Fruit fly (Drosophila melanogaster) whole organism, embryonic: ENCODE measurements around the gene Rab39.

ENCODE experiments used
- CG10543 ChIP-seq: fragments of 200-800 bp; sonication (Bioruptor generic); optimal IDR thresholded peaks from 3 replicates; lab custom pipeline; 2017; ENCODE audit warnings: missing biosample characterization, mild to moderate bottlenecking, missing genetic modification characterization, moderate library complexity
- CG11695 ChIP-seq: fragments of 200-800 bp; sonication (Bioruptor generic); IDR thresholded peaks from 3 replicates; pipeline ENCODE4 v1.3.6; 2022; ENCODE audit warnings: missing biosample characterization, missing genetic modification characterization
- CG12236 ChIP-seq: fragments of 200-800 bp; sonication (Bioruptor generic); optimal IDR thresholded peaks from 2 replicates; lab custom pipeline; 2016; ENCODE audit warnings: missing biosample characterization, missing genetic modification characterization
- CG12299 ChIP-seq: fragments of 200-800 bp; sonication (Bioruptor generic); optimal IDR thresholded peaks from 2 replicates; lab custom pipeline; 2018; ENCODE audit warnings: missing biosample characterization, mild to moderate bottlenecking, missing genetic modification characterization
- CG14441 ChIP-seq: fragments of 200-800 bp; sonication (Bioruptor generic); IDR thresholded peaks from 2 replicates; pipeline ENCODE4 v1.3.6; 2022; ENCODE audit warnings: missing biosample characterization, missing genetic modification characterization
- CG16779 ChIP-seq: fragments of 200-800 bp; sonication (Bioruptor generic); IDR thresholded peaks from 2 replicates; pipeline ENCODE4 v1.3.6; 2022; ENCODE audit warnings: missing biosample characterization, missing genetic modification characterization
- CG31224 ChIP-seq: fragments of 200-800 bp; sonication (Bioruptor generic); IDR thresholded peaks from 2 replicates; pipeline ENCODE4 v1.3.6; 2022; ENCODE audit warnings: missing biosample characterization, missing genetic modification characterization
- CG34376 ChIP-seq: fragments of 200-800 bp; sonication (Bioruptor generic); optimal IDR thresholded peaks from 2 replicates; lab custom pipeline; 2018; ENCODE audit warnings: missing biosample characterization, mild to moderate bottlenecking, missing genetic modification characterization
- CG3995 ChIP-seq: fragments of 200-800 bp; sonication (Bioruptor generic); optimal IDR thresholded peaks from 3 replicates; lab custom pipeline; 2016; ENCODE audit warnings: missing biosample characterization, missing genetic modification characterization
- CG4707 ChIP-seq: fragments of 200-800 bp; sonication (Bioruptor generic); optimal IDR thresholded peaks from 2 replicates; lab custom pipeline; 2018; ENCODE audit warnings: missing biosample characterization, mild to moderate bottlenecking, missing genetic modification characterization, moderate library complexity
- CG6254 ChIP-seq: fragments of 200-800 bp; sonication (Bioruptor generic); optimal IDR thresholded peaks from 3 replicates; lab custom pipeline; 2017; ENCODE audit warnings: mild to moderate bottlenecking, missing biosample characterization, missing genetic modification reagents, missing genetic modification characterization
- CG6765 ChIP-seq: fragments of 200-800 bp; sonication (Bioruptor generic); optimal IDR thresholded peaks from 3 replicates; lab custom pipeline; 2017; ENCODE audit warnings: missing biosample characterization, mild to moderate bottlenecking, missing genetic modification characterization
- CG7556 ChIP-seq: fragments of 200-800 bp; sonication (Bioruptor generic); optimal IDR thresholded peaks from 2 replicates; lab custom pipeline; 2017; ENCODE audit warnings: missing biosample characterization, mild to moderate bottlenecking, missing genetic modification characterization
- CG7745 ChIP-seq: fragments of 200-800 bp; sonication (Bioruptor generic); optimal IDR thresholded peaks from 2 replicates; lab custom pipeline; 2018; ENCODE audit warnings: missing biosample characterization, mild to moderate bottlenecking, missing genetic modification characterization, moderate library complexity
- CG7928 ChIP-seq: fragments of 200-800 bp; sonication (Bioruptor generic); optimal IDR thresholded peaks from 2 replicates; lab custom pipeline; 2017; ENCODE audit warnings: missing biosample characterization, mild to moderate bottlenecking, missing genetic modification characterization
- CG8281 ChIP-seq: fragments of 200-800 bp; sonication (Bioruptor generic); optimal IDR thresholded peaks from 2 replicates; lab custom pipeline; 2018; ENCODE audit warnings: missing biosample characterization, mild to moderate bottlenecking, missing genetic modification characterization, moderate library complexity
- CG8478 ChIP-seq: fragments of >200 bp; optimal IDR thresholded peaks from 2 replicates; lab custom pipeline; 2018
- CG9437 ChIP-seq: fragments of 200-800 bp; sonication (Bioruptor generic); optimal IDR thresholded peaks from 2 replicates; lab custom pipeline; 2018; ENCODE audit warnings: missing biosample characterization, mild to moderate bottlenecking, missing genetic modification characterization
- CG9817 ChIP-seq: fragments of 200-800 bp; sonication (Bioruptor generic); optimal IDR thresholded peaks from 2 replicates; lab custom pipeline; 2018; ENCODE audit warnings: missing biosample characterization, mild to moderate bottlenecking, missing genetic modification characterization, moderate library complexity
- D19B ChIP-seq: fragments of 200-800 bp; sonication (Bioruptor generic); optimal IDR thresholded peaks from 2 replicates; lab custom pipeline; 2017; ENCODE audit warnings: missing biosample characterization, mild to moderate bottlenecking, missing genetic modification characterization
- Fer3 ChIP-seq: fragments of 200-800 bp; sonication (Bioruptor generic); optimal IDR thresholded peaks from 2 replicates; lab custom pipeline; 2018; ENCODE audit warnings: missing biosample characterization, mild to moderate bottlenecking, missing genetic modification characterization, moderate library complexity
- Hr51 ChIP-seq, 2 experiments: fragments of 200-800 bp; sonication (Bioruptor generic); optimal IDR thresholded peaks; 2 replicates in 1 of 2; 3 replicates in 1 of 2; lab custom pipeline; 2016 to 2018; ENCODE audit warnings: missing biosample characterization in 2 of 2, missing genetic modification characterization in 2 of 2, mild to moderate bottlenecking in 1 of 2, moderate library complexity in 1 of 2
- Lpt ChIP-seq: fragments of >200 bp; optimal IDR thresholded peaks from 2 replicates; lab custom pipeline; 2018; ENCODE audit warnings: missing biosample characterization, missing genetic modification characterization
- Optix ChIP-seq: fragments of 200-800 bp; sonication (Bioruptor generic); IDR thresholded peaks from 3 replicates; pipeline ENCODE4 v1.3.6; 2022; ENCODE audit warnings: missing biosample characterization, missing genetic modification characterization
- Scr ChIP-seq: fragments of 200-800 bp; sonication (Bioruptor generic); IDR thresholded peaks from 2 replicates; pipeline ENCODE4 v1.3.6; 2022; ENCODE audit warnings: missing biosample characterization, missing genetic modification characterization; ENCODE audit not compliant: partially characterized antibody
- Sin3A ChIP-seq: fragments of >200 bp; optimal IDR thresholded peaks from 2 replicates; lab custom pipeline; 2018
- Taf1 ChIP-seq: fragments of 200-800 bp; sonication (Bioruptor generic); IDR thresholded peaks from 2 replicates; pipeline ENCODE4 v1.3.6; 2022; ENCODE audit warnings: missing biosample characterization, missing genetic modification characterization
- ara ChIP-seq: fragments of 200-800 bp; sonication (Bioruptor generic); IDR thresholded peaks from 2 replicates; pipeline ENCODE4 v1.3.6; 2022; ENCODE audit warnings: missing biosample characterization, missing genetic modification characterization
- ash1 ChIP-seq: fragments of 200-800 bp; sonication (Bioruptor generic); optimal IDR thresholded peaks from 2 replicates; lab custom pipeline; 2018; ENCODE audit warnings: missing biosample characterization, mild to moderate bottlenecking, missing genetic modification characterization
- cas ChIP-seq: fragments of 200-800 bp; sonication (Bioruptor generic); IDR thresholded peaks from 2 replicates; pipeline ENCODE4 v1.3.6; 2022; ENCODE audit warnings: missing biosample characterization, missing genetic modification characterization
- caup ChIP-seq: fragments of 200-800 bp; sonication (Bioruptor generic); optimal IDR thresholded peaks from 3 replicates; lab custom pipeline; 2017; ENCODE audit warnings: missing biosample characterization, mild to moderate bottlenecking, missing genetic modification characterization, moderate library complexity; ENCODE audit not compliant: severe bottlenecking
- cg ChIP-seq: fragments of 200-800 bp; sonication (Bioruptor generic); optimal IDR thresholded peaks from 3 replicates; lab custom pipeline; 2019; ENCODE audit warnings: missing biosample characterization, mild to moderate bottlenecking, missing genetic modification characterization, moderate library complexity
- dmrt99B ChIP-seq: fragments of 200-800 bp; sonication (Bioruptor generic); optimal IDR thresholded peaks from 2 replicates; lab custom pipeline; 2018; ENCODE audit warnings: missing biosample characterization, mild to moderate bottlenecking, missing genetic modification characterization, moderate library complexity
- gce ChIP-seq: fragments of 200-800 bp; sonication (Bioruptor generic); IDR thresholded peaks from 3 replicates; pipeline ENCODE4 v1.3.6; 2022; ENCODE audit warnings: missing biosample characterization, missing genetic modification characterization
- gcm ChIP-seq: fragments of 200-800 bp; sonication (Bioruptor generic); optimal IDR thresholded peaks from 2 replicates; lab custom pipeline; 2019; ENCODE audit warnings: missing biosample characterization, mild to moderate bottlenecking, missing genetic modification characterization, moderate library complexity
- gcm2 ChIP-seq: fragments of 200-800 bp; sonication (Bioruptor generic); optimal IDR thresholded peaks from 2 replicates; lab custom pipeline; 2016; ENCODE audit warnings: missing biosample characterization, missing genetic modification characterization
- gfzf ChIP-seq: fragments of 200-800 bp; sonication (Bioruptor generic); optimal IDR thresholded peaks from 2 replicates; lab custom pipeline; 2016; ENCODE audit warnings: missing biosample characterization, mild to moderate bottlenecking, missing genetic modification characterization, moderate library complexity
- gsb-n ChIP-seq: fragments of 200-800 bp; sonication (Bioruptor generic); optimal IDR thresholded peaks from 3 replicates; lab custom pipeline; 2018; ENCODE audit warnings: missing biosample characterization, mild to moderate bottlenecking, missing genetic modification characterization
- h ChIP-seq: fragments of >200 bp; optimal IDR thresholded peaks from 2 replicates; lab custom pipeline; 2017
- her ChIP-seq: fragments of 200-800 bp; sonication (Bioruptor generic); optimal IDR thresholded peaks from 2 replicates; lab custom pipeline; 2016; ENCODE audit warnings: missing biosample characterization, missing genetic modification characterization
- jigr1 ChIP-seq: fragments of 200-800 bp; sonication (Bioruptor generic); IDR thresholded peaks from 3 replicates; pipeline ENCODE4 v1.3.6; 2022; ENCODE audit warnings: missing biosample characterization, missing genetic modification characterization
- kni ChIP-seq: fragments of 200-800 bp; sonication (Bioruptor generic); optimal IDR thresholded peaks from 3 replicates; lab custom pipeline; 2017; ENCODE audit warnings: mild to moderate bottlenecking, missing biosample characterization, missing genetic modification reagents, missing genetic modification characterization
- nerfin-1 ChIP-seq: fragments of 200-800 bp; sonication (Bioruptor generic); optimal IDR thresholded peaks from 3 replicates; lab custom pipeline; 2019; ENCODE audit warnings: missing biosample characterization, mild to moderate bottlenecking, missing genetic modification characterization, moderate library complexity
- nmo ChIP-seq: fragments of 200-800 bp; sonication (Bioruptor generic); optimal IDR thresholded peaks from 2 replicates; lab custom pipeline; 2018; ENCODE audit warnings: missing biosample characterization, mild to moderate bottlenecking, missing genetic modification characterization, moderate library complexity
- onecut ChIP-seq: fragments of 200-800 bp; sonication (Bioruptor generic); IDR thresholded peaks from 2 replicates; pipeline ENCODE4 v1.3.6; 2022; ENCODE audit warnings: missing biosample characterization, missing genetic modification characterization
- trh ChIP-seq: fragments of 200-800 bp; sonication (Bioruptor generic); optimal IDR thresholded peaks from 2 replicates; lab custom pipeline; 2016; ENCODE audit warnings: missing biosample characterization, missing genetic modification characterization
- vnd ChIP-seq: fragments of 200-800 bp; sonication (Bioruptor generic); IDR thresholded peaks from 3 replicates; pipeline ENCODE4 v1.3.6; 2022; ENCODE audit warnings: missing biosample characterization, missing genetic modification characterization; ENCODE audit not compliant: partially characterized antibody
- zf30C ChIP-seq: fragments of 200-800 bp; sonication (Bioruptor generic); optimal IDR thresholded peaks from 3 replicates; lab custom pipeline; 2018; ENCODE audit warnings: missing biosample characterization, mild to moderate bottlenecking, missing genetic modification characterization

The Rab39 gene

dm6 chrX:7707350-7708241 lies 27.1 kb upstream of the Rab39 start (continued):
- TF ChIP-seq CG7928 (GFP tag; lab: Kevin White, UChicago), result no peak
- TF ChIP-seq caup (GFP tag; lab: Kevin White, UChicago), result no peak
- TF ChIP-seq CG8478 (lab: Kevin White, UChicago), result no peak
- no peak for TF ChIP-seq vnd (GFP tag; lab: Robert Waterston, UW)
- TF ChIP-seq CG31224, result no peak
- TF ChIP-seq Taf1 (GFP tag; lab: Robert Waterston, UW), result no peak
- no peak for TF ChIP-seq CG12236 (GFP tag; lab: Kevin White, UChicago)
- peak; percentile 5 for TF ChIP-seq kni (GFP tag; lab: Kevin White, UChicago)
- TF ChIP-seq CG4707, result peak; percentile 13
- peak; percentile 13 for TF ChIP-seq Fer3 (tag; lab: Kevin White, UChicago)
- TF ChIP-seq CG7556 (GFP tag; lab: Kevin White, UChicago), result no peak
- TF ChIP-seq ara (GFP tag; lab: Robert Waterston, UW), result no peak
- peak; percentile 7 for TF ChIP-seq CG34376
- peak; percentile 18 for TF ChIP-seq cg (GFP tag; lab: Kevin White, UChicago)
- no peak for TF ChIP-seq Lpt (GFP tag; lab: Kevin White, UChicago)
- TF ChIP-seq gce (GFP tag; lab: Robert Waterston, UW), result no peak
- no peak for TF ChIP-seq nerfin-1 (tag; lab: Kevin White, UChicago)
- TF ChIP-seq gsb-n, result peak; percentile 10
- TF ChIP-seq CG8281, result no peak
- TF ChIP-seq CG9437 (GFP tag; lab: Kevin White, UChicago), result no peak
- TF ChIP-seq Scr (GFP tag; lab: Robert Waterston, UW), result no peak
- TF ChIP-seq Optix (GFP tag; lab: Robert Waterston, UW), result no peak
- TF ChIP-seq ash1 (GFP tag; lab: Kevin White, UChicago), result peak; percentile 14
- TF ChIP-seq jigr1 (GFP tag; lab: Robert Waterston, UW), result no peak
- peak; percentile 96 for TF ChIP-seq D19B
- TF ChIP-seq onecut (GFP tag; lab: Robert Waterston, UW), result no peak

dm6 chrX:7708942-7709707 lies 25.6 kb upstream of the Rab39 start, which contains the start of gene CHES-1-like:
Gene CHES-1-like, minus strand, starts transcription at chrX:7709385.
- TF ChIP-seq gfzf (GFP tag; lab: Kevin White, UChicago) (no peak), CG9817 (tag; lab: Kevin White, UChicago) (peak; percentile 79), CG6765 (GFP tag; lab: Kevin White, UChicago) (peak; percentile 80), trh (GFP tag; lab: Kevin White, UChicago) (peak; percentile 82), cas (0 out of 2 replicates have a peak, but pooled peaks have one; percentile 40), CG6254 (peak; percentile 84), CG7745 (tag; lab: Kevin White, UChicago) (no peak), CG10543 (GFP tag; lab: Kevin White, UChicago) (peak; percentile 96), her (GFP tag; lab: Kevin White, UChicago) (peak; percentile 85), CG14441 (GFP tag; lab: Robert Waterston, UW) (peak; percentile 71), Hr51 (GFP tag; optimal IDR thresholded peaks at IDR 0.05; lab: Kevin White, UChicago) (peak; percentile 77 to 95), h (lab: Kevin White, UChicago) (no peak), CG12299 (tag; lab: Kevin White, UChicago) (peak; percentile 76), dmrt99B (tag; lab: Kevin White, UChicago) (peak; percentile 97), nmo (peak; percentile 97), CG11695 (peak; percentile 87), zf30C (no peak), CG16779 (GFP tag; lab: Robert Waterston, UW) (no peak), gcm2 (peak; percentile 86), gcm (peak; percentile 86), CG3995 (GFP tag; lab: Kevin White, UChicago) (peak; percentile 40), Sin3A (lab: Kevin White, UChicago) (no peak)
